Fruit fly (Drosophila melanogaster): ENCODE data around the gene sgg.

The sgg gene

dm6 chrX:2591315-2591999 lies 42.3 kb upstream of the sgg start (continued):
- TF ChIP-seq CG10431 (GFP tag; optimal IDR thresholded peaks at IDR 0.05) = no peak
- no peak for TF ChIP-seq CG8478 (optimal IDR thresholded peaks at IDR 0.05)
- TF ChIP-seq crol (GFP tag; IDR thresholded peaks at IDR 0.05) = no peak
- no peak for TF ChIP-seq CG12942 (GFP tag; optimal IDR thresholded peaks at IDR 0.05)
- TF ChIP-seq h (optimal IDR thresholded peaks at IDR 0.05) = no peak
- no peak for TF ChIP-seq CG12155 (GFP tag; optimal IDR thresholded peaks at IDR 0.05)
- TF ChIP-seq cas (GFP tag; IDR thresholded peaks at IDR 0.05) = no peak
- TF ChIP-seq Ssrp (tag; optimal IDR thresholded peaks at IDR 0.05) = no peak
- TF ChIP-seq ranshi (GFP tag; IDR thresholded peaks at IDR 0.05) = peak; percentile 32; the same call in 1 of the 2 replicates
- TF ChIP-seq ems (GFP tag; optimal IDR thresholded peaks at IDR 0.05) = no peak
- TF ChIP-seq crc (GFP tag; optimal IDR thresholded peaks at IDR 0.05) = no peak
- peak; percentile 49 for TF ChIP-seq CG13296 (GFP tag; optimal IDR thresholded peaks at IDR 0.05)
- no peak for TF ChIP-seq pzg (GFP tag; optimal IDR thresholded peaks at IDR 0.05)
- no peak for TF ChIP-seq al (GFP tag; IDR thresholded peaks at IDR 0.05)
- TF ChIP-seq CG14860 (GFP tag; IDR thresholded peaks at IDR 0.05; ENCODE audit: partially characterized antibody) = no peak
- peak; percentile 54; the same call in 2 of the 3 replicates for TF ChIP-seq CG17361 (GFP tag; IDR thresholded peaks at IDR 0.05)
- TF ChIP-seq Atf3 (GFP tag; optimal IDR thresholded peaks at IDR 0.05) = no peak
- TF ChIP-seq Vsx1 (GFP tag; optimal IDR thresholded peaks at IDR 0.05) = peak; percentile 7
- TF ChIP-seq sr (GFP tag; IDR thresholded peaks at IDR 0.05) = no peak
- TF ChIP-seq unpg (GFP tag; optimal IDR thresholded peaks at IDR 0.05) = no peak
- TF ChIP-seq HLH3B (GFP tag; IDR thresholded peaks at IDR 0.05) = no peak
- TF ChIP-seq sima (GFP tag; optimal IDR thresholded peaks at IDR 0.05) = no peak
- TF ChIP-seq Deaf1 (tag; optimal IDR thresholded peaks at IDR 0.05) = no peak
- TF ChIP-seq Hsf (GFP tag; optimal IDR thresholded peaks at IDR 0.05) = no peak
- no peak for TF ChIP-seq CG14667 (GFP tag; IDR thresholded peaks at IDR 0.05)
- 0 out of 2 replicates have a peak, but pooled peaks have one; percentile 22 for TF ChIP-seq Atf6 (GFP tag; IDR thresholded peaks at IDR 0.05)
- TF ChIP-seq ro (GFP tag; IDR thresholded peaks at IDR 0.05) = no peak
- TF ChIP-seq ap (GFP tag; IDR thresholded peaks at IDR 0.05) = no peak
- peak; percentile 45 for TF ChIP-seq CG10209 (GFP tag; optimal IDR thresholded peaks at IDR 0.05)
- TF ChIP-seq scrt (GFP tag; optimal IDR thresholded peaks at IDR 0.05) = peak; percentile 23
- no peak for TF ChIP-seq psq (GFP tag; optimal IDR thresholded peaks at IDR 0.05)
- no peak for TF ChIP-seq nau (GFP tag; optimal IDR thresholded peaks at IDR 0.05)
- TF ChIP-seq gcm2 (GFP tag; optimal IDR thresholded peaks at IDR 0.05) = no peak
- no peak for TF ChIP-seq Jarid2 (GFP tag; optimal IDR thresholded peaks at IDR 0.05)
- TF ChIP-seq salm (tag; optimal IDR thresholded peaks at IDR 0.05) = no peak
- peak; percentile 73 for TF ChIP-seq CG18599 (GFP tag; optimal IDR thresholded peaks at IDR 0.05)
- TF ChIP-seq Sox100B (GFP tag; optimal IDR thresholded peaks at IDR 0.05) = peak; percentile 24
- no peak for TF ChIP-seq MESR4 (GFP tag; optimal IDR thresholded peaks at IDR 0.05)
- TF ChIP-seq CG32772 (GFP tag; IDR thresholded peaks at IDR 0.05) = no peak
- no peak for TF ChIP-seq chn (GFP tag; optimal IDR thresholded peaks at IDR 0.05)
- no peak for TF ChIP-seq kay (GFP tag; optimal IDR thresholded peaks at IDR 0.05)
- no peak for TF ChIP-seq Lim3 (GFP tag; IDR thresholded peaks at IDR 0.05)
- no peak for TF ChIP-seq luna (GFP tag; optimal IDR thresholded peaks at IDR 0.05)
- TF ChIP-seq insv (GFP tag; optimal IDR thresholded peaks at IDR 0.05) = no peak
- no peak for TF ChIP-seq zen (tag; optimal IDR thresholded peaks at IDR 0.05)
- TF ChIP-seq dm (GFP tag; optimal IDR thresholded peaks at IDR 0.05) = no peak
- TF ChIP-seq CHES-1-like (GFP tag; optimal IDR thresholded peaks at IDR 0.05) = peak; percentile 23
- TF ChIP-seq Taf1 (GFP tag; IDR thresholded peaks at IDR 0.05) = no peak
- TF ChIP-seq ab (GFP tag; optimal IDR thresholded peaks at IDR 0.05) = no peak
- TF ChIP-seq CG15479 (GFP tag; optimal IDR thresholded peaks at IDR 0.05) = no peak
- TF ChIP-seq PHDP (tag; optimal IDR thresholded peaks at IDR 0.05) = peak; percentile 24
- no peak for TF ChIP-seq CG1603 (tag; optimal IDR thresholded peaks at IDR 0.05)

Measured in whole organism, embryonic.